Fruit fly (Drosophila melanogaster) whole organism, embryonic: ENCODE results near the gene Tom70.

Experiments
- B-H1 ChIP-seq: fragments of 200-800 bp; sonication (Bioruptor generic); IDR thresholded peaks from 3 replicates; pipeline ENCODE4 v1.3.6; 2022; ENCODE audit warnings: missing biosample characterization, missing genetic modification characterization
- Jarid2 ChIP-seq: fragments of 200-800 bp; sonication (Bioruptor generic); optimal IDR thresholded peaks from 3 replicates; lab custom pipeline; 2017; ENCODE audit warnings: mild to moderate bottlenecking, missing biosample characterization, missing genetic modification reagents, missing genetic modification characterization
- emc ChIP-seq: fragments of 200-800 bp; sonication (Bioruptor generic); optimal IDR thresholded peaks from 2 replicates; lab custom pipeline; 2016; ENCODE audit warnings: missing biosample characterization, missing genetic modification characterization
- ham ChIP-seq: fragments of 200-800 bp; sonication (Bioruptor generic); IDR thresholded peaks from 2 replicates; pipeline ENCODE4 v1.3.6; 2022; ENCODE audit warnings: missing biosample characterization, missing genetic modification characterization
- mirr ChIP-seq: fragments of 200-800 bp; sonication (Bioruptor generic); optimal IDR thresholded peaks from 3 replicates; lab custom pipeline; 2018; ENCODE audit warnings: missing biosample characterization, mild to moderate bottlenecking, missing genetic modification characterization
- sna ChIP-seq: fragments of 200-800 bp; sonication (Bioruptor generic); IDR thresholded peaks from 2 replicates; pipeline ENCODE4 v1.3.6; 2022; ENCODE audit warnings: missing biosample characterization, missing genetic modification characterization; ENCODE audit not compliant: partially characterized antibody
- zfh1 ChIP-seq: fragments of 200-800 bp; sonication (Bioruptor generic); IDR thresholded peaks from 3 replicates; pipeline ENCODE4 v1.3.6; 2022; ENCODE audit warnings: missing biosample characterization, missing genetic modification characterization

- TF ChIP-seq zfh1 (GFP tag; lab: Robert Waterston, UW) (no peak), ham (GFP tag; lab: Robert Waterston, UW) (no peak), B-H1 (GFP tag; lab: Robert Waterston, UW) (no peak), sna (GFP tag; lab: Robert Waterston, UW) (no peak), Jarid2 (GFP tag; lab: Kevin White, UChicago) (no peak), emc (GFP tag; lab: Kevin White, UChicago) (no peak), mirr (GFP tag; lab: Kevin White, UChicago) (no peak)
These were observed 8.6 kb downstream of the Tom70 start for dm6 chr2L:12029594-12030197.
